Fruit fly (Drosophila melanogaster) whole organism, adult: Measurements from ENCODE around the gene CG34051.

Experiments used
- CG12768 ChIP-seq: fragments of 200-800 bp; sonication (Bioruptor generic); optimal IDR thresholded peaks from 2 replicates; lab custom pipeline; 2017; ENCODE audit warnings: missing biosample characterization, missing genetic modification characterization, mild to moderate bottlenecking, moderate library complexity, missing genetic modification reagents
- CG33017 ChIP-seq: fragments of 200-800 bp; sonication (Bioruptor generic); optimal IDR thresholded peaks from 2 replicates; lab custom pipeline; 2018; ENCODE audit warnings: missing biosample characterization, mild to moderate bottlenecking, missing genetic modification characterization, moderate library complexity
- CG7045 ChIP-seq: fragments of 200-800 bp; sonication (Bioruptor generic); optimal IDR thresholded peaks from 2 replicates; lab custom pipeline; 2017; ENCODE audit warnings: missing biosample characterization, mild to moderate bottlenecking, missing genetic modification characterization
- CG7101 ChIP-seq: fragments of 200-800 bp; sonication (Bioruptor generic); optimal IDR thresholded peaks from 2 replicates; lab custom pipeline; 2018; ENCODE audit warnings: missing biosample characterization, mild to moderate bottlenecking, missing genetic modification characterization, moderate library complexity
- cic ChIP-seq: fragments of 200-800 bp; sonication (Bioruptor generic); optimal IDR thresholded peaks from 2 replicates; lab custom pipeline; 2017; ENCODE audit warnings: missing biosample characterization, mild to moderate bottlenecking, missing genetic modification characterization, moderate library complexity
- ovo ChIP-seq: fragments of 200-800 bp; sonication (Bioruptor generic); optimal IDR thresholded peaks from 2 replicates; lab custom pipeline; 2016; ENCODE audit warnings: missing biosample characterization, missing genetic modification characterization
- tj ChIP-seq: fragments of 200-800 bp; sonication (Bioruptor generic); optimal IDR thresholded peaks from 3 replicates; lab custom pipeline; 2017; ENCODE audit warnings: missing biosample characterization, mild to moderate bottlenecking, missing genetic modification characterization, moderate library complexity

dm6 chr2L:19930102-19930501, 30.7 kb downstream of the CG34051 start:
- TF ChIP-seq CG33017 (tag; lab: Kevin White, UChicago) (no peak), CG7045 (GFP tag; lab: Kevin White, UChicago) (no peak), cic (GFP tag; lab: Kevin White, UChicago) (no peak), tj (GFP tag; lab: Kevin White, UChicago) (no peak), ovo (no peak), CG7101 (tag; lab: Kevin White, UChicago) (no peak), CG12768 (GFP tag; lab: Kevin White, UChicago) (no peak)
